Worm (Caenorhabditis elegans) whole organism, midembryonic: Measurements from ENCODE around the gene clc-24.

Source experiments
- T22C8.4 ChIP-seq: fragments of 200-800 bp; sonication (Bioruptor generic); IDR thresholded peaks from 2 replicates; pipeline ENCODE4 v1.3.6; 2022; ENCODE audit warnings: missing genetic modification characterization, missing compliant biosample characterization
- cog-1 ChIP-seq: sonication (generic microtip); optimal IDR thresholded peaks from 2 replicates; lab custom pipeline; 2016; ENCODE audit warnings: missing genetic modification characterization, missing compliant biosample characterization
- flt-1 ChIP-seq: fragments of 200-800 bp; sonication (Bioruptor generic); IDR thresholded peaks from 2 replicates; pipeline ENCODE4 v1.3.6; 2022; ENCODE audit warnings: missing genetic modification characterization, missing compliant biosample characterization
- klf-2 ChIP-seq: fragments of 200-800 bp; sonication (Bioruptor generic); conservative IDR thresholded peaks from 2 replicates; pipeline ENCODE4 v1.3.6; 2022; ENCODE audit warnings: missing genetic modification reagents, missing genetic modification characterization, missing compliant biosample characterization
- med-1 ChIP-seq: sonication (generic microtip); optimal IDR thresholded peaks from 2 replicates; lab custom pipeline; 2017; ENCODE audit warnings: missing genetic modification characterization, mild to moderate bottlenecking, missing compliant biosample characterization, antibody characterized with exemption, missing genetic modification reagents; ENCODE audit not compliant: insufficient read depth
- ref-1 ChIP-seq: fragments of 200-800 bp; sonication (Bioruptor generic); conservative IDR thresholded peaks from 2 replicates; pipeline ENCODE4 v1.3.6; 2022; ENCODE audit warnings: missing genetic modification reagents, missing genetic modification characterization, missing compliant biosample characterization
- tab-1 ChIP-seq: fragments of 200-800 bp; sonication (Bioruptor generic); IDR thresholded peaks from 2 replicates; pipeline ENCODE4 v1.3.6; 2022; ENCODE audit warnings: missing genetic modification characterization, missing compliant biosample characterization
- ztf-23 ChIP-seq: fragments of 200-800 bp; sonication (Bioruptor generic); IDR thresholded peaks from 2 replicates; pipeline ENCODE4 v1.3.6; 2022; ENCODE audit warnings: missing genetic modification reagents, missing genetic modification characterization, missing compliant biosample characterization
- ztf-29 ChIP-seq: fragments of 200-800 bp; sonication (Bioruptor generic); IDR thresholded peaks from 2 replicates; pipeline ENCODE4 v1.3.6; 2022; ENCODE audit warnings: missing genetic modification reagents, missing genetic modification characterization, missing compliant biosample characterization

Gene clc-24

DNA sequence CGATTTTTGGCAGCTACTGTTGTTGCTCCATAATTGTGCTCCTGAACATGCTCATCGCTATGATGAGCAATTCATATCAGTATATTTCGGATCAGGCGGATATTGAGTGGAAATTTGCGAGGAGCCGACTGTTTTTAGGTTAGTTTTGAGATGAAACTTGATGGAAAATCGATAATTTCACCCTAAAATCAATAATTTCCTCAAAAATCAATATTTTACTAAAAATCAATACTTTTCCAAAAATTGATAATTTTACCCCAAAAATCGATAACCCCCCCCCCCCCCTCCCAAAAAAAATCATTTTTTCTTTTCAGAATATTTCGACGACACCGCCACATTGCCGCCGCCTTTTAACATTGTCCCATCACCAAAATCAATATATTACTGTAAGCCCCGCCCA is 11.0 kb upstream of the clc-24 start:
- no peak for TF ChIP-seq med-1 (GFP tag; lab: Kevin White, UChicago)
- TF ChIP-seq T22C8.4 (GFP tag; lab: Robert Waterston, UW): peak; percentile 60

ce11 chrIII:1001297-1001696 is 8.5 kb upstream of the clc-24 start, which contains the start of gene R06B10.7:
TSS of gene R06B10.7 (minus strand) at chrIII:1001397.
- TF ChIP-seq ref-1 (GFP tag; lab: Robert Waterston, UW) (no peak), cog-1 (tag; lab: Kevin White, UChicago) (no peak), ztf-23 (GFP tag; lab: Robert Waterston, UW) (no peak), klf-2 (no peak), ztf-29 (GFP tag; lab: Robert Waterston, UW) (no peak), tab-1 (no peak), flt-1 (GFP tag; lab: Robert Waterston, UW) (no peak), med-1 (GFP tag; lab: Kevin White, UChicago) (no peak), T22C8.4 (GFP tag; lab: Robert Waterston, UW) (no peak)

DNA sequence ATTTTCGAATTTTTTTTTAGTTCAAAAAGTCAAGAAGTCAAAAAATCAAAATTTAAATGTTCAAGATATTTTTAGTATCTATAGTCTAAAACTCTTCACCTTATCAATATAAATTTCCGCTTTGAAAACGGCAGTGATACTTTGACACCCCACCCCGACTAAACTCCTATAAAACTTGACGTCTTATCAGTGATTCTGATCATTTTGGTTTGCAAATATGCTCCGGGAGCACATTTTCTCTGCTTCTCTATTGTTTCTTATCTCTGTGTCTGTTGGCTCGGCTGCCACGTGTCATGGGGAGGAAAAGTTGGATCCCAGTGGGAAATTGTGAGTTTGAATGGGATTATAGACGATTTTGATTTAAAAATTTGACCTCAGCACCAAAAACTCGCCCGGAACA is 7.3 kb upstream of the clc-24 start, which contains the start of gene clec-150:
Gene clec-150 (plus strand): TSS at position 198 of the 400 bp plus-strand sequence.
- TF ChIP-seq ztf-23 (GFP tag; lab: Robert Waterston, UW) (no peak), tab-1 (no peak), klf-2 (no peak), ztf-29 (GFP tag; lab: Robert Waterston, UW) (no peak), cog-1 (tag; lab: Kevin White, UChicago) (no peak)

DNA sequence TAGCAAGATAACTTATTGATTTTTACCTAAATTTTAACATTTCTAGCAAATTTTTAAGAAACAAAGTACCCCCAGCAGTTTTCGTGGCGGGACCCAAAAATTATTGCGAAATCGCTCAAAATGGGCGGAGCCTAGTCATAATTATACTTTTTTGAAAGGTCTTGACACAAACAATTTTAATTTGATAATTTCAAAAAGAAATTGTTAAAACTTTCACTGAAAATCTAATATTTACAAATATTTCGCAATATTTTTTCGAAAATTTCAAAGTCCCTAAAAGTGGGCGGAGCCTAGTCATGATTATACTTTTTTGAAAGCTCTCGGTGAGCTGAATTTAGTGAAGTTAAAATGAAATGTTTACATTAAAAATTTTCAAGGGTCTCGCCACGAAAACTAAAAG is 5.4 kb upstream of the clc-24 start:
- TF ChIP-seq T22C8.4 (GFP tag; lab: Robert Waterston, UW) (no peak), ztf-29 (GFP tag; lab: Robert Waterston, UW) (no peak)

- TF ChIP-seq flt-1 (GFP tag; lab: Robert Waterston, UW) (no peak), med-1 (GFP tag; lab: Kevin White, UChicago) (no peak), ztf-23 (GFP tag; lab: Robert Waterston, UW) (no peak), tab-1 (no peak), cog-1 (tag; lab: Kevin White, UChicago) (no peak), klf-2 (no peak), T22C8.4 (GFP tag; lab: Robert Waterston, UW) (no peak), ztf-29 (GFP tag; lab: Robert Waterston, UW) (no peak), ref-1 (GFP tag; lab: Robert Waterston, UW) (no peak)
Measured at ce11 chrIII:1007143-1007905, 2.5 kb upstream of the clc-24 start.

ce11 chrIII:1008091-1008490 is 1.7 kb upstream of the clc-24 start, which contains the start of gene clc-27:
TSS of gene clc-27 (plus strand) at chrIII:1008391.
- TF ChIP-seq ztf-23 (GFP tag; lab: Robert Waterston, UW): no peak
- TF ChIP-seq klf-2: no peak
- TF ChIP-seq ref-1 (GFP tag; lab: Robert Waterston, UW): no peak
- TF ChIP-seq T22C8.4 (GFP tag; lab: Robert Waterston, UW): no peak
- no peak for TF ChIP-seq ztf-29 (GFP tag; lab: Robert Waterston, UW)
- no peak for TF ChIP-seq cog-1 (tag; lab: Kevin White, UChicago)
- no peak for TF ChIP-seq flt-1 (GFP tag; lab: Robert Waterston, UW)
- TF ChIP-seq med-1 (GFP tag; lab: Kevin White, UChicago): no peak
- no peak for TF ChIP-seq tab-1

ce11 chrIII:1016080-1016479 is 6.2 kb downstream of the clc-24 start, which contains the start of gene Y34F4.3:
TSS of gene Y34F4.3 (minus strand) at chrIII:1016180.
- no peak for TF ChIP-seq klf-2
- no peak for TF ChIP-seq flt-1 (GFP tag; lab: Robert Waterston, UW)
- no peak for TF ChIP-seq med-1 (GFP tag; lab: Kevin White, UChicago)
- no peak for TF ChIP-seq ztf-23 (GFP tag; lab: Robert Waterston, UW)
- no peak for TF ChIP-seq cog-1 (tag; lab: Kevin White, UChicago)
- no peak for TF ChIP-seq T22C8.4 (GFP tag; lab: Robert Waterston, UW)
- TF ChIP-seq tab-1: no peak
- no peak for TF ChIP-seq ztf-29 (GFP tag; lab: Robert Waterston, UW)
- no peak for TF ChIP-seq ref-1 (GFP tag; lab: Robert Waterston, UW)

DNA sequence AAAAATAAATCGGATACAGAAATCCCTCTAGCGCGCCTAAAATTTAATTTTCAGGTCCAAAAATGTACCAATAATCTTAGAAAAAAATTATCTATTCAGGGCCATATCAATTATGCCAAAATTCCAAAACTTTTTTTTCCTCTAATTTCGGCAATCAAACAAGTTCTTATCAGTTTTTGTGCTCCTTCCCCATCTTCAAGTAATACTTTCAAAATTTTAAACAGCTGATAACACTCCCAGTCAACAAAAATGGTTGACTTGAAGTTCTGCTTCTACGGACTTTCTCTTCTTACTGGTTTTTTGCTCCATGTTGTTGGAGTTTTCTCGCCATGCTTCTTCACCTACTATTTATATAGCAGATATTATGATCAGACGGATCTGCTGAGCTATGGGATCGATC is 10.9 kb downstream of the clc-24 start, which contains the start of gene clc-23:
Gene clc-23 (plus strand): TSS at position 223 of the 400 bp plus-strand sequence.
- TF ChIP-seq T22C8.4 (GFP tag; lab: Robert Waterston, UW): no peak
- TF ChIP-seq med-1 (GFP tag; lab: Kevin White, UChicago): no peak
- no peak for TF ChIP-seq ztf-29 (GFP tag; lab: Robert Waterston, UW)
- no peak for TF ChIP-seq cog-1 (tag; lab: Kevin White, UChicago)
- TF ChIP-seq klf-2: no peak
- TF ChIP-seq tab-1: no peak
- TF ChIP-seq flt-1 (GFP tag; lab: Robert Waterston, UW): no peak
- TF ChIP-seq ref-1 (GFP tag; lab: Robert Waterston, UW): no peak
- TF ChIP-seq ztf-23 (GFP tag; lab: Robert Waterston, UW): no peak

DNA sequence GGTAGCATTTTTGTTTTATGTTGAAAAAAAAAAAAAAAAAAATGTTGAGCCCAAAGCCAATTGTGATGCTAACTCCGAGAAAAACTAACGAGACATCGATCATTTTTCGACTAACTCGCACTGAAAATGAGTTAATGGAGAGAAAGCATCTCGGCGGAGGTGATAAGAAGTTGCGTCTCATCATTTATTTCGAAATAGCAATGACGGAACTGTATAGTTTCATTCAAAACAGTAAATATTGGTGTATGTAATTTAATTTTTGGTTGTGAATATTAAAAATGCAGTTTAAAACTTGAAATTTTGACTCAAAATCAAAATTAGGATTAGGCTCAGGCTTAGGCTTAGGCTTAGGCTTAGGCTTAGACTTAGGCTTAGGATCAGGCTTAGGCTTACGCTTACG is 16.4 kb downstream of the clc-24 start, which contains the start of gene clc-25:
Gene clc-25 (minus strand): TSS at position 101 of the 400 bp plus-strand sequence.
- TF ChIP-seq cog-1 (tag; lab: Kevin White, UChicago): no peak
- no peak for TF ChIP-seq ref-1 (GFP tag; lab: Robert Waterston, UW)
- TF ChIP-seq med-1 (GFP tag; lab: Kevin White, UChicago): no peak
- TF ChIP-seq ztf-29 (GFP tag; lab: Robert Waterston, UW): no peak
- TF ChIP-seq T22C8.4 (GFP tag; lab: Robert Waterston, UW): no peak
- no peak for TF ChIP-seq tab-1
- TF ChIP-seq klf-2: no peak
- TF ChIP-seq flt-1 (GFP tag; lab: Robert Waterston, UW): no peak
- TF ChIP-seq ztf-23 (GFP tag; lab: Robert Waterston, UW): no peak
